Worm (Caenorhabditis elegans): ENCODE data around the gene rheb-1.
A peak's percentile ranks its signal among the peaks of the same experiment; 100 is the strongest.

rheb-1 gene

DNA sequence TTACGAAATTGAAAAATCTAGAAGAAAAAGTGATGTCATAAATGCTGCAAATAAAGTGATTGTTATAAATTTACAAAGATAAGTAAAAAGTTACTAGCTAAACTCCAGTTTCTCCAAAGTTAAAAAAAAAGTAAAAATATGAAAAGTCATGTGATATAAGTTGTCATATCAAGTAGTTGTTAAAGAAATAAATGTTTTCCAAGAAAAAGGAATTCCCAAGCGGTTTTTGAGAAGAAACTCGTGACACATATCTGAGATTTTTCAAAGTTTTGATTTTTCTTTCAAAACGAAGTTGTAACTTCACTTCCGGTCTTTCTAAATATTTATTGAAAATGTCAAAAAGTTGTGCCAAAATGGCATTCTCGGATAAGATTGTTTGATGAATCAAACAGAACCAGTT lies 45.2 kb upstream of the rheb-1 start (continued):
- TF ChIP-seq ceh-8 (GFP tag; optimal IDR thresholded peaks at IDR 0.05) (no peak), blmp-1 (tag; optimal IDR thresholded peaks at IDR 0.05) (no peak), unc-98 (GFP tag; IDR thresholded peaks at IDR 0.05) (no peak), nhr-85 (tag) (peak; percentile 38), pag-3 (tag; optimal IDR thresholded peaks at IDR 0.05; ENCODE audit: borderline replicate concordance, insufficient read depth) (no peak), hpl-2 (GFP tag; optimal IDR thresholded peaks at IDR 0.05) (no peak), swsn-7 (tag; optimal IDR thresholded peaks at IDR 0.05) (peak; percentile 16), ztf-11 (tag; optimal IDR thresholded peaks at IDR 0.05) (no peak), nhr-28 (tag; optimal IDR thresholded peaks at IDR 0.05) (no peak), tlp-1 (tag; optimal IDR thresholded peaks at IDR 0.05) (no peak), ceh-82 (tag; optimal IDR thresholded peaks at IDR 0.05) (no peak), ama-1 (optimal IDR thresholded peaks at IDR 0.05) (no peak), nhr-11 (tag; optimal IDR thresholded peaks at IDR 0.05) (no peak), nhr-71 (tag; optimal IDR thresholded peaks at IDR 0.05) (peak; percentile 56), lin-15B (tag; optimal IDR thresholded peaks at IDR 0.05) (no peak), fkh-10 (GFP tag; optimal IDR thresholded peaks at IDR 0.05) (no peak), lin-35 (GFP tag; optimal IDR thresholded peaks at IDR 0.05) (no peak), ceh-90 (tag; optimal IDR thresholded peaks at IDR 0.05) (no peak), grh-1 (GFP tag; IDR thresholded peaks at IDR 0.05) (no peak), nhr-19 (GFP tag; conservative IDR thresholded peaks at IDR 0.05) (peak; percentile 8; the same call in 1 of the 2 replicates), elt-3 (tag; optimal IDR thresholded peaks at IDR 0.05) (no peak), unc-62 (GFP tag; optimal IDR thresholded peaks at IDR 0.05) (no peak), hlh-17 (GFP tag; optimal IDR thresholded peaks at IDR 0.05; ENCODE audit: borderline replicate concordance) (no peak), mep-1 (tag; optimal IDR thresholded peaks at IDR 0.05) (no peak), sptf-1 (tag; optimal IDR thresholded peaks at IDR 0.05) (no peak), nhr-47 (tag; optimal IDR thresholded peaks at IDR 0.05) (peak; percentile 21), zag-1 (tag; optimal IDR thresholded peaks at IDR 0.05) (no peak), alr-1 (tag; optimal IDR thresholded peaks at IDR 0.05; ENCODE audit: borderline replicate concordance) (no peak), snpc-4 (tag; optimal IDR thresholded peaks at IDR 0.05) (no peak), lin-39 (tag; optimal IDR thresholded peaks at IDR 0.05) (peak; percentile 52), aha-1 (tag; optimal IDR thresholded peaks at IDR 0.05) (no peak)

- TF ChIP-seq hpl-2 (GFP tag; optimal IDR thresholded peaks at IDR 0.05) (no peak), blmp-1 (tag; optimal IDR thresholded peaks at IDR 0.05) (peak; percentile 84), lin-13 (GFP tag; optimal IDR thresholded peaks at IDR 0.05) (peak; percentile 13), nhr-84 (tag; optimal IDR thresholded peaks at IDR 0.05) (no peak), lir-3 (tag; optimal IDR thresholded peaks at IDR 0.05; ENCODE audit: poor library complexity) (peak; percentile 6), lin-35 (GFP tag; optimal IDR thresholded peaks at IDR 0.05) (peak in 1 of 2 experiments; percentile 77), nhr-90 (tag; optimal IDR thresholded peaks at IDR 0.05; ENCODE audit: poor library complexity) (peak; percentile 42), mdl-1 (tag; optimal IDR thresholded peaks at IDR 0.05) (peak in 1 of 2 experiments; percentile 47), nhr-20 (tag; optimal IDR thresholded peaks at IDR 0.05) (peak; percentile 64), snu-23 (GFP tag; optimal IDR thresholded peaks at IDR 0.05) (peak; percentile 71), lsy-2 (tag; optimal IDR thresholded peaks at IDR 0.05) (peak in 1 of 2 experiments; percentile 57), dpl-1 (GFP tag; optimal IDR thresholded peaks at IDR 0.05) (peak in 2 of 3 experiments; percentile 17 to 36), elt-3 (tag; optimal IDR thresholded peaks at IDR 0.05) (peak in 2 of 6 experiments; percentile 33 to 90), lin-14 (GFP tag; optimal IDR thresholded peaks at IDR 0.05) (peak; percentile 83), swsn-7 (tag; optimal IDR thresholded peaks at IDR 0.05) (no peak), irx-1 (tag; optimal IDR thresholded peaks at IDR 0.05) (no peak), skn-1 (tag; optimal IDR thresholded peaks at IDR 0.05) (peak; percentile 25), F16B12.6 (tag; optimal IDR thresholded peaks at IDR 0.05) (no peak), vab-15 (tag; optimal IDR thresholded peaks at IDR 0.05) (no peak), pag-3 (tag; optimal IDR thresholded peaks at IDR 0.05; ENCODE audit: borderline replicate concordance, insufficient read depth) (peak; percentile 2), efl-1 (optimal IDR thresholded peaks at IDR 0.05) (peak in 1 of 2 experiments; percentile 6), efl-1 (GFP tag; optimal IDR thresholded peaks at IDR 0.05 in 1 of 2) (peak in 1 of 2 experiments; percentile 86), nhr-71 (tag; optimal IDR thresholded peaks at IDR 0.05) (peak; percentile 64), lin-39 (tag; optimal IDR thresholded peaks at IDR 0.05) (no peak), unc-130 (tag; optimal IDR thresholded peaks at IDR 0.05) (no peak), ceh-88 (GFP tag; IDR thresholded peaks at IDR 0.05) (no peak), mep-1 (tag; optimal IDR thresholded peaks at IDR 0.05) (peak; percentile 63), tbx-2 (tag; optimal IDR thresholded peaks at IDR 0.05) (peak; percentile 25), nhr-47 (tag; optimal IDR thresholded peaks at IDR 0.05) (peak; percentile 16), nhr-19 (GFP tag; conservative IDR thresholded peaks at IDR 0.05) (peak; percentile 22; the same call in 1 of the 2 replicates), nhr-85 (tag) (peak; percentile 85)
These were observed 44.4 kb upstream of the rheb-1 start, which contains the start of gene sod-4 for ce11 chrIII:9500267-9500666. Gene sod-4 (minus strand): TSS chrIII:9500375.
